Worm (Caenorhabditis elegans) whole organism, late embryonic: ENCODE measurements around the gene R07E4.5.

Experiments
- C08G9.2 ChIP-seq: sonication (generic microtip); optimal IDR thresholded peaks from 2 replicates; lab custom pipeline; 2016; ENCODE audit warnings: mild to moderate bottlenecking, missing genetic modification characterization, moderate library complexity, missing compliant biosample characterization
- T23F11.4 ChIP-seq: fragments of 200-800 bp; sonication (Bioruptor generic); optimal IDR thresholded peaks from 2 replicates; lab custom pipeline; 2018; ENCODE audit warnings: mild to moderate bottlenecking, missing genetic modification characterization, missing compliant biosample characterization
- Y22D7AL.16 ChIP-seq: sonication (generic microtip); optimal IDR thresholded peaks from 2 replicates; lab custom pipeline; 2016; ENCODE audit warnings: missing genetic modification characterization, missing compliant biosample characterization
- ama-1 ChIP-seq: fragments of 150-350 bp; optimal IDR thresholded peaks from 2 replicates; lab custom pipeline; 2014
- ceh-24 ChIP-seq: sonication (generic microtip); optimal IDR thresholded peaks from 2 replicates; lab custom pipeline; 2016; ENCODE audit warnings: mild to moderate bottlenecking, missing genetic modification characterization, missing compliant biosample characterization
- dve-1 ChIP-seq: sonication (generic microtip); optimal IDR thresholded peaks from 2 replicates; lab custom pipeline; 2017; ENCODE audit warnings: antibody characterized with exemption, mild to moderate bottlenecking, missing genetic modification characterization, missing compliant biosample characterization
- lin-11 ChIP-seq: fragments of 200-800 bp; sonication (Bioruptor generic); optimal IDR thresholded peaks from 2 replicates; lab custom pipeline; 2018; ENCODE audit warnings: mild to moderate bottlenecking, missing genetic modification characterization, missing compliant biosample characterization
- pag-3 ChIP-seq: sonication (generic microtip); optimal IDR thresholded peaks from 2 replicates; lab custom pipeline; 2016; ENCODE audit warnings: missing compliant biosample characterization, missing genetic modification characterization, borderline replicate concordance
- pqm-1 ChIP-seq: sonication (generic microtip); optimal IDR thresholded peaks from 2 replicates; lab custom pipeline; 2016; ENCODE audit warnings: missing genetic modification characterization, missing compliant biosample characterization
- sdc-2 ChIP-seq: sonication (generic microtip); optimal IDR thresholded peaks from 2 replicates; lab custom pipeline; 2016; ENCODE audit warnings: missing genotype, missing genetic modification characterization, missing compliant biosample characterization
- sox-4 ChIP-seq: sonication (generic microtip); optimal IDR thresholded peaks from 2 replicates; lab custom pipeline; 2017; ENCODE audit warnings: mild to moderate bottlenecking, missing genetic modification characterization, inconsistent platforms, missing compliant biosample characterization
- tbx-7 ChIP-seq: sonication (generic microtip); optimal IDR thresholded peaks from 2 replicates; lab custom pipeline; 2016; ENCODE audit warnings: missing genotype, missing genetic modification characterization, missing compliant biosample characterization
- ttx-3 ChIP-seq: sonication (generic microtip); optimal IDR thresholded peaks from 2 replicates; lab custom pipeline; 2016; ENCODE audit warnings: missing genetic modification reagents, missing genetic modification characterization, missing compliant biosample characterization

DNA sequence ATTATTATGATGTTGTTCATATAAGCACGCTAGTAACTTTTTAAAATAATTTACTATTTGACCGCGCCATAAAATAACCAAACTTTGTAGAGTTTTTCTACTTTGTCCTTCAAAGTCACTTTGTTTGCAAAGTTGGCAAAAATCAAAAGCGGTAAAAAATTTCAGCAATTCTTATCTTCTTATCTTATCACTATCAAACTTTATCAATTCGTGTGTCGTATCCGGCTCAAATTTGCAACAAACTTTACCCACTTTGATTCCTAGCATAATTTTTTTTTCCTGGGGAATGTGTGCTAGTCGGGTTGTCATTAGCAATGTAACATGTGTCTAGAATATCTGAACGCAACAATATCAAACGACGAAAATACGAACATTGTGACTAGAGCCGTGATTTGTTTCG lies 32.7 kb upstream of the R07E4.5 start:
- no peak for TF ChIP-seq lin-11
- TF ChIP-seq T23F11.4 (GFP tag; lab: Kevin White, UChicago), result no peak
- no peak for TF ChIP-seq sdc-2 (tag; lab: Kevin White, UChicago)
- no peak for TF ChIP-seq Y22D7AL.16
- TF ChIP-seq tbx-7, result no peak
- no peak for TF ChIP-seq pag-3 (tag; lab: Kevin White, UChicago)
- TF ChIP-seq ama-1 (lab: Kevin White, UChicago), result no peak
- no peak for TF ChIP-seq sox-4 (tag; lab: Kevin White, UChicago)
- TF ChIP-seq dve-1 (tag; lab: Kevin White, UChicago), result no peak
- no peak for TF ChIP-seq C08G9.2 (tag; lab: Kevin White, UChicago)
- no peak for TF ChIP-seq ttx-3 (tag; lab: Kevin White, UChicago)
- no peak for TF ChIP-seq ceh-24 (tag; lab: Kevin White, UChicago)
- no peak for TF ChIP-seq pqm-1 (tag; lab: Kevin White, UChicago)
